Fruit fly (Drosophila melanogaster) whole organism, wandering third instar larva: ENCODE data around the gene CG13058.

Source experiments
- Abd-B ChIP-seq: fragments of >200 bp; optimal IDR thresholded peaks from 2 replicates; lab custom pipeline; 2017; ENCODE audit warnings: missing biosample characterization, missing genetic modification characterization
- Hr78 ChIP-seq: fragments of >200 bp; optimal IDR thresholded peaks from 2 replicates; lab custom pipeline; 2017; ENCODE audit warnings: missing biosample characterization, missing genetic modification characterization
- OdsH ChIP-seq: fragments of 200-800 bp; sonication (Bioruptor generic); optimal IDR thresholded peaks from 2 replicates; lab custom pipeline; 2016; ENCODE audit warnings: missing biosample characterization, mild to moderate bottlenecking, missing genetic modification characterization
- Sp1 ChIP-seq: fragments of 200-800 bp; sonication (Bioruptor generic); optimal IDR thresholded peaks from 3 replicates; lab custom pipeline; 2019; ENCODE audit warnings: missing biosample characterization, mild to moderate bottlenecking, missing genetic modification characterization, moderate library complexity
- sv ChIP-seq: fragments of 200-800 bp; sonication (Bioruptor generic); optimal IDR thresholded peaks from 3 replicates; lab custom pipeline; 2016; ENCODE audit warnings: missing biosample characterization, missing genetic modification characterization

DNA sequence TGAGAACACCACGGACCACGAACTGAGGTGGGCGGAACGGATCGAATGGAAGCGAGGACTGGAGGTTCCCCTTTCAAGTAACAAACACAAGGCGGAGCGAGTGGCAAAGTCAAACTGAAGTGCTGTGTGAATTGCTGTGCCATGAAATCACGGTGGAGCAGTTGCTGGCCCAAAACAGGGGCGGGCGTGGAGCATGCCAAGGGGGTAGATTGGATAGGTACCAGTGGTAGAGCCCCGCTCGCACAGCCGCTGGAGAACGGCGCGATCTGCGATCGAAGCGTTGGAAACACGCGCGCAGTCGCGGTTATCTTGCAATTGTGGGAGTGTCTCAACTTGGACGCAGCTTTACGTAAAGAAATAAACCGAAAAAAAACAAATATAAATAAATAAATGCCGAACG is 865 bp upstream of the CG13058 start, which contains the start of gene CG13038:
- no peak for TF ChIP-seq Sp1 (GFP tag; lab: Kevin White, UChicago)
- no peak for TF ChIP-seq Hr78 (GFP tag; lab: Kevin White, UChicago)
- TF ChIP-seq Abd-B (GFP tag; lab: Kevin White, UChicago) = no peak
- no peak for TF ChIP-seq OdsH (GFP tag; lab: Kevin White, UChicago)
- no peak for TF ChIP-seq sv (GFP tag; lab: Kevin White, UChicago)
